Worm (Caenorhabditis elegans) whole organism, early embryonic: ENCODE data around the gene F43E12.1.

ENCODE experiments used
- B0310.2 ChIP-seq: sonication (generic microtip); optimal IDR thresholded peaks from 2 replicates; lab custom pipeline; 2016; ENCODE audit warnings: mild to moderate bottlenecking, missing genetic modification characterization, missing compliant biosample characterization
- F13C5.2 ChIP-seq: sonication (generic microtip); optimal IDR thresholded peaks from 2 replicates; lab custom pipeline; 2017; ENCODE audit warnings: mild to moderate bottlenecking, missing genetic modification characterization, inconsistent platforms, missing compliant biosample characterization
- aly-1 ChIP-seq: sonication (generic microtip); optimal IDR thresholded peaks from 2 replicates; lab custom pipeline; 2016; ENCODE audit warnings: missing genetic modification characterization, missing compliant biosample characterization
- ama-1 ChIP-seq: fragments of 150-350 bp; optimal IDR thresholded peaks from 2 replicates; lab custom pipeline; 2014
- ceh-13 ChIP-seq: fragments of 200-800 bp; sonication (Bioruptor generic); optimal IDR thresholded peaks from 2 replicates; lab custom pipeline; 2018; ENCODE audit warnings: mild to moderate bottlenecking, missing genetic modification characterization, missing compliant biosample characterization
- ceh-36 ChIP-seq: sonication (generic microtip); optimal IDR thresholded peaks from 2 replicates; lab custom pipeline; 2016; ENCODE audit warnings: missing genetic modification characterization, inconsistent platforms, missing compliant biosample characterization
- ets-7 ChIP-seq: sonication (generic microtip); optimal IDR thresholded peaks from 2 replicates; lab custom pipeline; 2016; ENCODE audit warnings: missing genotype, missing genetic modification characterization, missing compliant biosample characterization
- flt-1 ChIP-seq: fragments of 200-800 bp; sonication (Bioruptor generic); IDR thresholded peaks from 2 replicates; pipeline ENCODE4 v1.3.6; 2022; ENCODE audit warnings: missing genetic modification characterization, missing compliant biosample characterization
- hmbx-1 ChIP-seq: sonication (generic microtip); optimal IDR thresholded peaks from 2 replicates; lab custom pipeline; 2016; ENCODE audit warnings: mild to moderate bottlenecking, missing genetic modification characterization, missing compliant biosample characterization
- hmg-4 ChIP-seq: fragments of 200-800 bp; sonication (Bioruptor generic); optimal IDR thresholded peaks from 2 replicates; lab custom pipeline; 2018; ENCODE audit warnings: mild to moderate bottlenecking, missing genetic modification characterization, missing compliant biosample characterization
- hnd-1 ChIP-seq: sonication (generic microtip); optimal IDR thresholded peaks from 2 replicates; lab custom pipeline; 2016; ENCODE audit warnings: missing genetic modification characterization, missing compliant biosample characterization
- pes-1 ChIP-seq: fragments of 200-800 bp; sonication (Bioruptor generic); IDR thresholded peaks from 2 replicates; pipeline ENCODE4 v1.3.6; 2022; ENCODE audit warnings: missing genetic modification reagents, missing genetic modification characterization, missing compliant biosample characterization
- scrt-1 ChIP-seq: fragments of 200-800 bp; sonication (Bioruptor generic); IDR thresholded peaks from 2 replicates; pipeline ENCODE4 v1.3.6; 2022; ENCODE audit warnings: missing genetic modification characterization, missing compliant biosample characterization
- sea-1 ChIP-seq: fragments of 200-800 bp; sonication (Bioruptor generic); conservative IDR thresholded peaks from 2 replicates; pipeline ENCODE4 v1.3.6; 2022; ENCODE audit warnings: missing genetic modification characterization, missing compliant biosample characterization
- tbx-11 ChIP-seq: fragments of 200-800 bp; sonication (Bioruptor generic); IDR thresholded peaks from 2 replicates; pipeline ENCODE4 v1.3.6; 2022; ENCODE audit warnings: missing genetic modification characterization, missing compliant biosample characterization
- tra-4 ChIP-seq: sonication (generic microtip); optimal IDR thresholded peaks from 2 replicates; lab custom pipeline; 2017; ENCODE audit warnings: missing genetic modification characterization, missing compliant biosample characterization

The F43E12.1 gene

DNA sequence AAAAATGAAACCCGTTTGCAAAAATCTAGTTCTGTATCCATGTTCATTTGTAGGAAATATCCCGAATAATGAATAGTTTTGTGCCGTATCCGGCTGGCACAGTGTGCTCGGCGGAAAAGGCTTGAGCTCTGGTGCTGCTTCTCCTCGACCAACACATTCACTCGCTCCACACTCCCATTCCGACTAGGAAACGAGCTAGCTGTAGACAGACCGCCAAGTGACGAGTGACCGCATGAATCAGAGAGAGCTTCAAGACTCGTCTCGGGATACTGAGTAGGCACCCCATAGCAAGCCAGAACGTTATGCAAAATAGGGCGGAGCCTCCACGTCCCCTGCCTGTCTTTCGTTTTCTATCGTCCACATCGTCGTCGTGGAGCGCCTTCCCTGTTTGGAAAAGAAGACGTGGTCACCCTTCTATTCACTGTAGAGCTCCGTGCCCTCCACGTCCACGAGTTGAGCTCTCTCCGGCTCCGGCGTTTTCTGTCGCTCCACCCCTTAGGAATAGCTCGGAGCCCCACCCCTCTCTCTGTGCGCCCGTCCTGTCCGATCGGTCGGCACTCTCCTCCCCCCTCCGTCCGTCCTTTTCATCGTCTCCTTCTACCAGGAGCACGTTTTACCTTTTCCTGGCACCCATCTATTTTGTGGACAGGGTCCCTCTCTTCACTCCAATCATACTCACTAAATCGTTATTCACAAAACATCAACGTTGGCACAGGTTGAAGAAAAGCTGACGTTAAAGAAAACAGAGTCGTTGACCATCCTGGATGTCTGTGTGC lies 40.5 kb downstream of the F43E12.1 start, which contains the start of gene syd-9:
syd-9 (plus strand) TSS at position 394 of the 776 bp plus-strand sequence.
- peak; percentile 27 for TF ChIP-seq hmg-4 (GFP tag; lab: Kevin White, UChicago)
- TF ChIP-seq tbx-11 = peak; percentile 21; the same call in 1 of the 2 replicates
- TF ChIP-seq ets-7 = no peak

DNA sequence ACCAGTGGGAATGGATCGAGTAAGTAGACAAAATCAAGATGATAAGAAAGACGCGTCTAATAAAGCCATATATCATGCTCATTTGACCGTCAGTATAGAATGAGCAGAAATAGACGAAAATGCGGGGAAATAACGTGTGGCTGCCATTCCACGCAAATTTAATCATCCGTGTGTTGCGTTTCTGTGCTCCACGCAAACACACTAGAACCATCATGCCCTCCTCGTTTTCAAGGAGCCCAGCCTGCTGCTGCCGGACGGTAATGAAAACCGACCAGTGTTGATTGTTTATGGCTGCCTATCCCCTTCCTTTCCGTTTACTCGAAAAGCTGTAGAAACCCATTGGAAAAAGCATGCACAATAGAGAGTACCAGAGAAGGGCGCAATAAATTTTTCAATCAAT lies 42.8 kb downstream of the F43E12.1 start:
- TF ChIP-seq hmbx-1 (no peak), ceh-36 (no peak), tra-4 (tag; lab: Kevin White, UChicago) (no peak), B0310.2 (no peak), sea-1 (GFP tag; lab: Robert Waterston, UW) (no peak), hnd-1 (tag; lab: Kevin White, UChicago) (no peak), ama-1 (no peak), scrt-1 (GFP tag; lab: Robert Waterston, UW) (no peak), hmg-4 (GFP tag; lab: Kevin White, UChicago) (no peak), tbx-11 (no peak), ets-7 (no peak)

DNA sequence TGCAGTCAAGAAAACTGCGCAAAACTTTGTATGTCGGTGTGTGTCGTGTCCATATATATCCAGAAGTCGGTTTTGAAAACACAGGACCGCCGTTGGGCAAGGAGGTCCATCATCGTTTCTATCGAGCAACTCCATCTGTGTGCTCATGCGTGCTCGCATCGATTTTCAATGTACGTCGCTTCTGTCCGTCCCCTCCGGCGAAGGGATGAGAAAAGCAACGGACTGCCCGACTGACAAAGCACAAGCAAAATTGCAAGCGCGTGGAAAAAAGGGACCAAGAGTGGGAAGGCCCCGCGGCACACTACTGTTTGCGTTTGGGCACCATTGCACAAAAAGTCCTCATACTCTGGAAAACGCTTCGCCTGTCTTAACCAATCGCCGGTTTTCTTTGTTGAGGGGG lies 44.9 kb downstream of the F43E12.1 start:
- no peak for TF ChIP-seq flt-1 (GFP tag; lab: Robert Waterston, UW)
- TF ChIP-seq sea-1 (GFP tag; lab: Robert Waterston, UW) = 0 out of 2 replicates have a peak, but pooled peaks have one; percentile 20
- TF ChIP-seq ceh-36 = peak; percentile 34

DNA sequence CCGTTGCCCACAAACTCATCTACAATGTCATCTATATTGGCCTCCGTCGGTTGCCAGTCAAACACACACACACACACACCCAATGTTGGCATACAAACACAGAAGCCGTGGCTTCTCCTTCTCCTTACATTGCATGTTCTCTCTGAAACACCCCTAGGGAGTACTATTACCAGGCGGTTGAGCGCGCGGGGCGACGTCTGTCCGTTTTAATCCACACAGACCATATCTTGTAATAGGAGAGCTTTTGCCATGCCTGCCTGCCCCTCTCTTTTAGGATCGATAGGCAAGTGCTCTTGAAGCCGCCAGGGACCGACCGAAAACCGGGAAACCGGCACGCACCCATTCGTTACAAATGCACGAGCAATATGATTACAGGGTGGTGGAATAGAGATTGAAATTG lies 47.1 kb downstream of the F43E12.1 start:
- TF ChIP-seq pes-1 (peak; percentile 29; the same call in 1 of the 2 replicates), F13C5.2 (tag; lab: Kevin White, UChicago) (no peak)

DNA sequence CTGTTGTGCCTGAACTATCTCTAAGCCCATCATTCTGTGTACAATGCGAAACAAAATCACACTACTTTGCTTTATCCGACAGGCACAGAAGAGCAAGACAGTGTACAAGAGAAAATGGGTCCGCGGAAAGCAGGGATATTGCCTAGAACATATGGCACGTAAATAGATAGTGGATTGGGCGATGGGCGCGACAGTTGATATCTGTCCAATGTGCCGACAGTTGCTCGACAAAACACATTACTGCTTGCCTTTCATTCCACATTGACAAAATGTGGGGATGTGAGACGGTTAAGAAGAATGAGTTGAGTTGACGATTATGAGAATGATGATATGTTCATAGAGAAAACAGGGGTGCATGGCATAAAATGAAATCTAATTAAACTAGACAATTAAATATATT lies 47.6 kb downstream of the F43E12.1 start:
- TF ChIP-seq scrt-1 (GFP tag; lab: Robert Waterston, UW) (no peak), sea-1 (GFP tag; lab: Robert Waterston, UW) (no peak), tra-4 (tag; lab: Kevin White, UChicago) (no peak), aly-1 (tag; lab: Kevin White, UChicago) (no peak), ceh-13 (GFP tag; lab: Kevin White, UChicago) (no peak), hnd-1 (tag; lab: Kevin White, UChicago) (no peak), B0310.2 (no peak)
